Worm (Caenorhabditis elegans): ENCODE data around the gene rars-1.
A peak's percentile ranks its signal among the peaks of the same experiment; 100 is the strongest.

rars-1 gene

DNA sequence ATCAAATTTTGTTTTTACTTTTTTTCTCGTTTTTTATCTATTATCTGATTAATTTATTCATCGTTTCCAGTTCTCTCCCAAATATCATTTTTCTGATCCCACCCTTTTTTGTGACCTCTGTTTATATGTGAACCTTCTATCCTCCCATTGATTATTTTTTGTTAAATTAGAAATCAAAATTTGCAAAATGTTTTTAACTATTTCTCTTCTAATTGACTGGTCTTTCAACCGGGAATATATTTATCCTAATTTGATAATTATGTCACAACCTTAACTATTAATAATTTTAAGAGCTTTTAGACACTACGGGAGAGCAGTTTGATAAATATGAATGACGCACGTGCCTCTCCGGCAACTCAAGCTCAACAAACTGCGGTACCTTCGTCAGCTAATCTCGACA is 27.2 kb upstream of the rars-1 start, which contains the start of gene ntl-9:
TSS of gene ntl-9 (plus strand) at position 301 of the 400 bp plus-strand sequence.
- TF ChIP-seq nhr-12 (tag; optimal IDR thresholded peaks at IDR 0.05), result no peak
- TF ChIP-seq aly-2 (tag; optimal IDR thresholded peaks at IDR 0.05), result no peak
- TF ChIP-seq mml-1 (tag; optimal IDR thresholded peaks at IDR 0.05), result no peak
- no peak for TF ChIP-seq ceh-28 (tag; optimal IDR thresholded peaks at IDR 0.05)
- TF ChIP-seq nhr-43 (tag; optimal IDR thresholded peaks at IDR 0.05; ENCODE audit: poor library complexity, severe bottlenecking), result no peak
- TF ChIP-seq daf-12 (tag; optimal IDR thresholded peaks at IDR 0.05), result no peak
- TF ChIP-seq ztf-11 (tag; optimal IDR thresholded peaks at IDR 0.05), result no peak
- TF ChIP-seq ztf-4 (tag; optimal IDR thresholded peaks at IDR 0.05), result no peak
- no peak for TF ChIP-seq nhr-237 (tag; optimal IDR thresholded peaks at IDR 0.05)
- no peak for TF ChIP-seq mdl-1 (tag; optimal IDR thresholded peaks at IDR 0.05)
- TF ChIP-seq lin-39 (tag; optimal IDR thresholded peaks at IDR 0.05), result no peak
- no peak for TF ChIP-seq nfya-1 (tag; optimal IDR thresholded peaks at IDR 0.05; ENCODE audit: insufficient read depth)
- TF ChIP-seq fos-1 (tag; optimal IDR thresholded peaks at IDR 0.05), result no peak
- TF ChIP-seq egl-27 (tag; optimal IDR thresholded peaks at IDR 0.05), result no peak

DNA sequence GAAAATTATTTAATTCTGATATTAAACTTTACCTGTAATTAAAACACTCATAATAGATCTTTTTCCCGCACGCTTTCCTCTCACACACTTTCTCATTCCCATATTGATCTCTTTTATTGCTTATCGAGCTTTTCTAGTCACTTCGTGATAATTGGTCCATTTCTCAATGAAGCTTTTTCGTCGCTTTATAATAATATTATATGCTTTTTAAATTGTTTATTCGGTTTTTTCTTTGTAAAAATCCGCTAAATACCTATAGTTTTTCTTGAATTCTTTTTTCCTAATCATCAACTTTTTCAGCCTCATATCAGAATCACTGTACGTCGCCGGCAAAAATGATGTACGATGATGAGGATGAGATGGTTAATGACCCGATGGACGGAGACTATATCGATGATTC is 22.3 kb upstream of the rars-1 start, which contains the start of gene rpb-2:
TSS of gene rpb-2 (plus strand) at position 301 of the 400 bp plus-strand sequence.
- no peak for TF ChIP-seq zag-1 (tag; optimal IDR thresholded peaks at IDR 0.05)
- TF ChIP-seq nhr-25 (tag; optimal IDR thresholded peaks at IDR 0.05), result no peak
- no peak for TF ChIP-seq egl-27 (tag; optimal IDR thresholded peaks at IDR 0.05)
- no peak for TF ChIP-seq R02D3.7 (tag; optimal IDR thresholded peaks at IDR 0.05)
- TF ChIP-seq aly-2 (tag; optimal IDR thresholded peaks at IDR 0.05), result no peak
- TF ChIP-seq ztf-11 (tag; optimal IDR thresholded peaks at IDR 0.05), result no peak
- TF ChIP-seq lsy-12 (tag; optimal IDR thresholded peaks at IDR 0.05), result no peak
- no peak for TF ChIP-seq mdl-1 (tag; optimal IDR thresholded peaks at IDR 0.05)
- no peak for TF ChIP-seq nhr-12 (tag; optimal IDR thresholded peaks at IDR 0.05)
- TF ChIP-seq fos-1 (tag; optimal IDR thresholded peaks at IDR 0.05), result no peak
- no peak for TF ChIP-seq nfya-1 (tag; optimal IDR thresholded peaks at IDR 0.05; ENCODE audit: insufficient read depth)
- no peak for TF ChIP-seq unc-62 (GFP tag; optimal IDR thresholded peaks at IDR 0.05)
- no peak for TF ChIP-seq egl-5 (tag; optimal IDR thresholded peaks at IDR 0.05)
- TF ChIP-seq fkh-2 (tag; optimal IDR thresholded peaks at IDR 0.05), result no peak
- no peak for TF ChIP-seq ceh-82 (tag; optimal IDR thresholded peaks at IDR 0.05)
- no peak for TF ChIP-seq ztf-4 (tag; optimal IDR thresholded peaks at IDR 0.05)
- TF ChIP-seq unc-39 (tag; optimal IDR thresholded peaks at IDR 0.05), result no peak
- no peak for TF ChIP-seq elt-1 (tag; optimal IDR thresholded peaks at IDR 0.05)
- no peak for TF ChIP-seq skn-1 (tag; optimal IDR thresholded peaks at IDR 0.05)

DNA sequence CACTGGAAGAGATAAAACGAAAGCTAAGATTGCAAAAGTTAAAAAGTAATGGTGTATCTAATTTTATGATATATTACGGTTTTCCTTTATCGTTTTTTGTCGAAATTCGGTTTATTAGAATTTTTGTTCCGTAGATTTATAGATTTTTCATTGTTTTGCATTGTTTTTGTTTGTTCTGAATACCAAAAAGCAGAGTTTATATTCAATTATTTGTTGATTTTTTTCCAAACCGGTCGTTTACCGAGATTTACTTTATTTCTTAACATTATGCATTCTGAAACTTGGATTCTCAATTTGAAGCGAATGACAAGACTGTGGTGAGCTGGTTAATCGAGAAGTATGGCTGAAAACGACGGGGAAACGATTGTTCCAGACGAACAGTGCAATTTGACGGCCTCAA is 20.0 kb upstream of the rars-1 start, which contains the start of gene fsn-1:
TSS of gene fsn-1 (plus strand) at position 301 of the 400 bp plus-strand sequence.
- TF ChIP-seq jun-1 (tag; optimal IDR thresholded peaks at IDR 0.05) (no peak), hmg-11 (tag; optimal IDR thresholded peaks at IDR 0.05) (no peak), nhr-11 (tag; optimal IDR thresholded peaks at IDR 0.05) (no peak), R02D3.7 (tag; optimal IDR thresholded peaks at IDR 0.05) (no peak), fkh-10 (GFP tag; optimal IDR thresholded peaks at IDR 0.05) (no peak)

DNA sequence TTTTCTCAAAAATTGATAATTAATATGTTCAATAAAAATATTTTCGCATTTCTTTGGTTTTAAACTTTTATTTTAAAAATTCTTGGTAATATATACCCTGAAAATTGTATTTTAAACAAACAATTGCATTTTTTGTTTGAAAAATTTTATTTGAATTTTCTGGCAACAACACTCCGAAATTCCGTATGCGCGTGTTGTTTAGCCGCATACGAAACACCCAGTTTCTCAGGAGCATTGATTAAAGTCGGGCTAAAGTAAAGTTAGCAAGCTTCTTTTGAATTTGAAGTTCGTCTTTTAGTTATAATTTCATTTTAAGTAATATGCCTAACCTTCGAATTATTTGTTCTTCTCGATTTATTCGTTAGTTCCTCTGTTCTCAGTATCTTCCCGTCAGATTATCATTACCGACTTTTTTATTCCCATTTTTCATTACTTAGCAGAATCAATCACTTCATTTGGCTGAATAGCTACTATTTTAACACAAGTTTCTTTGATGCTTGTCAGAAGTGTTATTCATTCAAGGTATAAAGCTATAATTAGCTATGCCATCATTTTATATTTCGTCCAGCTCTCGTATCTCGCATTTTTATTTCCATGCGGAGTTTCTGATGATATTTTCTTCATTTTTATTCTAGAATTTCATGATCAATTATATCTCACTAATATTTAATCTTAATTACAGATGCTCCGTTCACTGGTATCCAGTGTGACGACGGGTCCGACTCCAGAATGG is 18.1 kb upstream of the rars-1 start, which contains the start of gene mrps-18C:
TSS of gene mrps-18C (plus strand) at position 683 of the 733 bp plus-strand sequence.
- TF ChIP-seq lin-15B (tag; optimal IDR thresholded peaks at IDR 0.05), result peak; percentile 55
- TF ChIP-seq egl-27 (tag; optimal IDR thresholded peaks at IDR 0.05), result no peak
- TF ChIP-seq ztf-4 (tag; optimal IDR thresholded peaks at IDR 0.05), result no peak
- TF ChIP-seq pha-4 (tag; optimal IDR thresholded peaks at IDR 0.05), result peak; percentile 13
- no peak for TF ChIP-seq ceh-82 (tag; optimal IDR thresholded peaks at IDR 0.05)
- TF ChIP-seq fkh-2 (tag; optimal IDR thresholded peaks at IDR 0.05), result no peak
- peak; percentile 3 for TF ChIP-seq hmg-11 (tag; optimal IDR thresholded peaks at IDR 0.05)

DNA sequence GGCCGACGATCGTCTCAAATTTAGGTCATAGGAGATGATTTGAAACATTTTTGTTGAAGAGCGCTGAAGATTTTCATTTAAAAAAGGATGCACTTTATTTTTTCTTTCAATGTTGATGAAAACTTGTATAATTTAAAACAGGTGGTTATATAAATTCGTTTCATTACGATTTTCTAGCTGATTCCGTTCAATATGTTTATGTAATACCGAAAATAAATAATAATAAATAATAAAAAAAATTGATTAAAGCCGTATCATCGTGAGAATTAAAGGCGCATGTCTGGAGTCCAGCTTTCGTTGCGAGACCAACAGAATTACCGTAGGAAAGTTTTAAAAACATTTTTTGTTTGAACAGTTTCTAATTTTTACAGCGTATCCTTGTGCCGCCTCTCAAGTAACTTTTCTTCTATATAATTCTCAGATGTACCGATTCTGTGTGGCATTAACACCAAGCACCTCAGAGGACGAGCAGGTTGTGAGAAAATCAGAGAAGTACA is 15.3 kb upstream of the rars-1 start, which contains the start of the genes C26E6.12 and eri-9:
TSS of gene C26E6.12 (minus strand) at position 51 of the 497 bp plus-strand sequence.
TSS of gene eri-9 (plus strand) at position 248 of the 497 bp plus-strand sequence.
- TF ChIP-seq unc-39 (tag; optimal IDR thresholded peaks at IDR 0.05) (no peak), ZK546.5 (tag; optimal IDR thresholded peaks at IDR 0.05) (no peak), nhr-25 (tag; optimal IDR thresholded peaks at IDR 0.05) (no peak), daf-12 (tag; optimal IDR thresholded peaks at IDR 0.05) (no peak), fkh-2 (tag; optimal IDR thresholded peaks at IDR 0.05) (no peak), eor-1 (tag; optimal IDR thresholded peaks at IDR 0.05) (no peak), elt-3 (tag; optimal IDR thresholded peaks at IDR 0.05) (no peak), ztf-4 (tag; optimal IDR thresholded peaks at IDR 0.05) (no peak), nhr-67 (tag; optimal IDR thresholded peaks at IDR 0.05) (no peak)

Data from whole organism, L3 larva.